Worm (Caenorhabditis elegans): ENCODE data around the gene hot-8.

Gene hot-8

DNA sequence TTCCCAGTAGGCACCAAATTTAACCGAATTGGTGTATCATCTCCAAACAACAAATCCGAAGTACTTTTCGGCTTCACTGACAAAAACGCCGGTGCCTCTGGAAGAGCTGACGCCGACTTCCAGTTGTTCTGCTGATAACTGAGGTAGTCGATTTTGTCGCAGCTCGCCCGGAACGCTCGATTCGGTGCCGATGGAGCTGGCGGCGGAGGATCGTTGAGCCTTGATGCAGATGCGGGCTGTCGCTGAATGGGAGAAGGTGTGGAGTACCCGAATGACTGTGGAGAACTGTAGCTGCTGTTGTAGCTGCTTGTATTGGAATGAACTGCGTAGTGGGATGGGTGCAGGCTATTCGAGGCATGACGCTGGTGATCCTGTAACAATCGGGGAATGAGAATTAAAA, 33.1 kb downstream of the hot-8 start:
- TF ChIP-seq ceh-83 (GFP tag; optimal IDR thresholded peaks at IDR 0.05), result no peak
- TF ChIP-seq bed-3 (GFP tag; optimal IDR thresholded peaks at IDR 0.05), result no peak

DNA sequence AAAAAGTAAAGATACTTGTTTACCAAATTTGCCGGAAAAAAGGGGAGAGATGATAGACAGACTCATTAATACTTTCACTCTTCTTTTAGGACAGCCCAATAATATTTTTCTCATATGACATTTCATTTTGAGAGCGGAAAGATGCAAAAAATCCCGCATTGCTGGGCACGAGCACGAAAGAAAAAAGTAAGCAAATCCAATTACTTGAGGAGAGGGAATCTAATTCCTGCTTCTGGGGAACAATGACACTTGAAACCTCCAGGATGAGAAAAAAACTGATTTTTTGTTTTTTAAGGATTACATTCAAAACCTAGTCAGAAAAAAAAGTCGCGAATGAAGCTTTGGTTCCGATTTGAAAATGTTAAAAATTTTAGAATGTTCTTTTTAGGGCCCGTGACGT, 36.7 kb downstream of the hot-8 start:
- TF ChIP-seq pha-4 (tag; optimal IDR thresholded peaks at IDR 0.05) (no peak), flh-1 (GFP tag; optimal IDR thresholded peaks at IDR 0.05) (no peak), nhr-237 (tag; optimal IDR thresholded peaks at IDR 0.05) (no peak), hlh-1 (tag; optimal IDR thresholded peaks at IDR 0.05) (no peak), ces-1 (GFP tag; optimal IDR thresholded peaks at IDR 0.05) (peak; percentile 45), lin-32 (GFP tag; optimal IDR thresholded peaks at IDR 0.05) (no peak), cnd-1 (tag; optimal IDR thresholded peaks at IDR 0.05) (no peak)

DNA sequence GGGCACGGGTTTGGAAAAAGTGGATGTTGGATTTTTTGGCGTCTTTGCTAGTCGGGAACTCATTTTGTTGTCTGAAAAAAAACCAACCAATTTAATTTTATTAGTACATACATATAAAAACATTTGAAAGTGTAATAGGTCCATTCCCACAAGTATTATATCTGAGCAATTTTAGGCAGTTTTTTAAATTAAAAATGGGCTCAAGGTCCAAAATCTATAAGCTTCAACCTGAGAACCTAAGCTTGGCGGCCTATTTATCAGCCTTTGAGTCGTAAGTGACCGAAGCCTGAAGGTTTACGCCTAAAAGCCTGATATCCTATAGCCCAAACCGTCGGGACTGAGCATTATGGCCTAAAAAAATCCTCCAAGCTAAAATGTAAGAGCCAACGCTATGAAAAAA, 38.4 kb downstream of the hot-8 start:
- TF ChIP-seq lin-32 (GFP tag; optimal IDR thresholded peaks at IDR 0.05) (no peak), elt-1 (tag; optimal IDR thresholded peaks at IDR 0.05; ENCODE audit: borderline replicate concordance, insufficient read depth) (no peak), flh-1 (GFP tag; optimal IDR thresholded peaks at IDR 0.05) (no peak), nhr-12 (tag; optimal IDR thresholded peaks at IDR 0.05) (no peak), zip-8 (tag; optimal IDR thresholded peaks at IDR 0.05) (no peak), ztf-11 (tag; optimal IDR thresholded peaks at IDR 0.05) (no peak), unc-120 (tag; optimal IDR thresholded peaks at IDR 0.05; ENCODE audit: poor library complexity, severe bottlenecking) (no peak), sem-2 (GFP tag; optimal IDR thresholded peaks at IDR 0.05) (no peak), ceh-43 (GFP tag; optimal IDR thresholded peaks at IDR 0.05) (no peak), cnd-1 (tag; optimal IDR thresholded peaks at IDR 0.05) (no peak)

DNA sequence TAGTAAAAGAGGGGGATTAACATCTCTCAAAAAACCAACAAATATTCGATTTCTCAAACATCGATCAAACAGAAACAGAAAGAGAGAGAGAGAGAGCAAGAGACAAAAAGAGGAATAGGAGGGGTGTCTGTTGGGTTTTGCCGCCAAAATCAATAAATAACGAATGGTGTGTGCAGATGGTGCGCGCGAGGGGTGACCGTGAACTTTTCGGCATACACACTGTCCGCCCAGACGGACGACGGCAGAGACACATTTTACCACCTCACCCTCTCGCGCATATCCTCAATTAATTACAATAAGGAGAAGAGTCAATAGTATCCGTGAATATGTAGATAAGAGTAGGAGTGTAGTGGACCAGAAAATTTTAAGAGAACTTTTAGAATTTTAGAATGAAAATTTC, 42.3 kb downstream of the hot-8 start:
- TF ChIP-seq nhr-2 (tag; optimal IDR thresholded peaks at IDR 0.05) (peak; percentile 42), unc-62 (GFP tag; optimal IDR thresholded peaks at IDR 0.05) (peak; percentile 11), ceh-39 (tag; optimal IDR thresholded peaks at IDR 0.05) (no peak), cnd-1 (tag; optimal IDR thresholded peaks at IDR 0.05) (peak; percentile 69), unc-39 (tag; optimal IDR thresholded peaks at IDR 0.05) (no peak), nhr-76 (tag; optimal IDR thresholded peaks at IDR 0.05) (no peak), pha-4 (tag; optimal IDR thresholded peaks at IDR 0.05) (peak; percentile 29), hlh-1 (tag; optimal IDR thresholded peaks at IDR 0.05) (peak; percentile 39), unc-120 (tag; optimal IDR thresholded peaks at IDR 0.05; ENCODE audit: poor library complexity, severe bottlenecking) (no peak), zip-8 (tag; optimal IDR thresholded peaks at IDR 0.05) (no peak)

DNA sequence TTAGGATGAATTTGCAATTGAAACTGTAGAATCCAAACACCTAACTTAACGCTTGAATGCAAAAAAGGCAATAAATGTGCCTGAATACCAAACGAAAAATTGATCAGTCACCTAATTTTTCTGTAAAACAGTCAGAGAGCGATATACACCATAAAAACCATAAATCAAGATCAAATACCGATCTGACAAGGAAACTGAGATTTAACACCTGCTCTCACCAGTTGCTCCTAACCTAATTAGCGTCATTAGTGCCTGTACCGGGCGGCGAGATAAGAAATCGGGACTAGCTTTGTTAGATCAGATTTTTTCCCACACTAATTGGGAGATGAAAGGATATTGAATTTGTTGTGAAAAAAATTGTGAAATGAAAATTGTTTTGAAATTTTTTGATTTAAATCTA, 43.0 kb downstream of the hot-8 start:
- peak; percentile 19 for TF ChIP-seq unc-62 (GFP tag; optimal IDR thresholded peaks at IDR 0.05)
- TF ChIP-seq nhr-2 (tag; optimal IDR thresholded peaks at IDR 0.05), result peak; percentile 61
- TF ChIP-seq mab-5 (tag; optimal IDR thresholded peaks at IDR 0.05), result no peak
- TF ChIP-seq lin-32 (GFP tag; optimal IDR thresholded peaks at IDR 0.05), result no peak
- no peak for TF ChIP-seq bed-3 (GFP tag; optimal IDR thresholded peaks at IDR 0.05)
- TF ChIP-seq hlh-1 (tag; optimal IDR thresholded peaks at IDR 0.05), result no peak
- TF ChIP-seq elt-1 (tag; optimal IDR thresholded peaks at IDR 0.05; ENCODE audit: borderline replicate concordance, insufficient read depth), result peak; percentile 44

DNA sequence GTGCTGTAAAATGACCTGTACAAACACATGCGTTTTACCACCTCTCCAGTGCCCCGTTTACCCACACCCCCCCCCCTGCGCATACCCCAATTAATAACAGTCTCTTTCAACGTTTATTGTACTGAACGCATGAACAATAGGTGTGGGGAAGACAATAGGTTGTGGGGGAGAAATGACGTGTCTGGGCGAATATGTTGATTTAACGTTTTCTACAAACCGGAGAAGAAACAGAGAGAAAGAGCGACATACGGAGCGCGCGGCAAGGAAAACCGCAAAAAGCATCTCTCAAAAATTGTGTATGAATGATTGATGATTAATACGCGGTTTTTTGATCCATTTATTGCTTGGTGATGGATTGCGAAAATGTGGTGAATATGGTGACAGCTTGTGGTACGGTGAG, 43.8 kb downstream of the hot-8 start:
- TF ChIP-seq ham-2 (GFP tag; optimal IDR thresholded peaks at IDR 0.05) (peak; percentile 23), lin-32 (GFP tag; optimal IDR thresholded peaks at IDR 0.05) (peak; percentile 33), mep-1 (tag; optimal IDR thresholded peaks at IDR 0.05) (peak; percentile 11), bed-3 (GFP tag; optimal IDR thresholded peaks at IDR 0.05) (no peak), cnd-1 (tag; optimal IDR thresholded peaks at IDR 0.05) (peak; percentile 31), elt-3 (tag; optimal IDR thresholded peaks at IDR 0.05) (no peak), ceh-39 (tag; optimal IDR thresholded peaks at IDR 0.05) (no peak), mls-2 (tag; optimal IDR thresholded peaks at IDR 0.05) (peak; percentile 24), elt-1 (tag; optimal IDR thresholded peaks at IDR 0.05; ENCODE audit: borderline replicate concordance, insufficient read depth) (no peak), unc-39 (tag; optimal IDR thresholded peaks at IDR 0.05) (no peak), sptf-1 (tag; optimal IDR thresholded peaks at IDR 0.05) (peak; percentile 11), drap-1 (GFP tag; optimal IDR thresholded peaks at IDR 0.05) (no peak), nhr-2 (tag; optimal IDR thresholded peaks at IDR 0.05) (peak; percentile 35), nhr-237 (tag; optimal IDR thresholded peaks at IDR 0.05) (peak; percentile 9), ceh-83 (GFP tag; optimal IDR thresholded peaks at IDR 0.05) (no peak), unc-62 (GFP tag; optimal IDR thresholded peaks at IDR 0.05) (peak; percentile 85)

Data from whole organism, mixed stage, embryonic.